Fruit fly (Drosophila melanogaster): Measurements from ENCODE around the gene crn.

The crn gene

DNA sequence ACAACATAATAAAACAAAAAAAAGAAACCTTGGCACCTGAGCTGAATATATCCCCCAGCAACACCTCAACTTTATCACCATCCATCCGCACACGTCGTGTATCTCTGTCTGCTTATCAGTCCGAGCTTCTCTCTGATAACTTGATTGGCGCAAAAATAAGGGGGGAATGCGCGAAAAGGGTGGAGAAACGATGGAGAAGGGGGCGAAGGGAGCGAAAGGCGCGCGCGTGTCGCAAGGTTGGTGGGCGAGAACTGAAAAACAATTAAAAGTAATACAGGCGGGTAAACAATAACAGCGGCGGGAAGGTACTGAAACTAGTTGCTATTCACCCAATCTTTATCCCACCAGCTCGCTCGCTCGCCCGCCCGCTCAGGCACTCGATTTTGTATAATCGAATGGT lies 36.5 kb upstream of the crn start:
- no peak for TF ChIP-seq CG4617 (GFP tag; optimal IDR thresholded peaks at IDR 0.05; ENCODE audit: borderline replicate concordance)
- no peak for TF ChIP-seq Adf1 (GFP tag; IDR thresholded peaks at IDR 0.05)
- no peak for TF ChIP-seq Dip2 (GFP tag; IDR thresholded peaks at IDR 0.05)
- no peak for TF ChIP-seq Hmr (GFP tag; optimal IDR thresholded peaks at IDR 0.05)
- no peak for TF ChIP-seq CG4707 (GFP tag; optimal IDR thresholded peaks at IDR 0.05)
- TF ChIP-seq CG16813 (GFP tag; IDR thresholded peaks at IDR 0.05; ENCODE audit: partially characterized antibody), result no peak
- no peak for TF ChIP-seq al (GFP tag; IDR thresholded peaks at IDR 0.05)
- TF ChIP-seq HLHmδ (GFP tag; optimal IDR thresholded peaks at IDR 0.05), result no peak
- no peak for TF ChIP-seq CG12744 (GFP tag; optimal IDR thresholded peaks at IDR 0.05)
- TF ChIP-seq Hr3 (GFP tag; optimal IDR thresholded peaks at IDR 0.05), result no peak
- TF ChIP-seq Lpt (GFP tag; optimal IDR thresholded peaks at IDR 0.05), result no peak
- TF ChIP-seq bcd (GFP tag; optimal IDR thresholded peaks at IDR 0.05), result no peak
- no peak for TF ChIP-seq CG8478 (optimal IDR thresholded peaks at IDR 0.05)
- peak; percentile 18 for TF ChIP-seq sd (tag; optimal IDR thresholded peaks at IDR 0.05)
- no peak for TF ChIP-seq sens-2 (GFP tag; IDR thresholded peaks at IDR 0.05)
- TF ChIP-seq CG2202 (tag; optimal IDR thresholded peaks at IDR 0.05), result no peak
- TF ChIP-seq sima (GFP tag; optimal IDR thresholded peaks at IDR 0.05), result no peak
- TF ChIP-seq rib (GFP tag; IDR thresholded peaks at IDR 0.05), result no peak
- TF ChIP-seq sna (GFP tag; IDR thresholded peaks at IDR 0.05; ENCODE audit: partially characterized antibody), result no peak
- no peak for TF ChIP-seq CG12236 (GFP tag; optimal IDR thresholded peaks at IDR 0.05)
- TF ChIP-seq usp (GFP tag; optimal IDR thresholded peaks at IDR 0.05), result no peak
- TF ChIP-seq her (GFP tag; optimal IDR thresholded peaks at IDR 0.05), result no peak
- TF ChIP-seq zen (tag; optimal IDR thresholded peaks at IDR 0.05), result no peak
- no peak for TF ChIP-seq dmrt11E (tag; optimal IDR thresholded peaks at IDR 0.05)
- TF ChIP-seq GATAe (GFP tag; conservative IDR thresholded peaks at IDR 0.05), result peak; percentile 85
- TF ChIP-seq CG18599 (GFP tag; optimal IDR thresholded peaks at IDR 0.05), result peak; percentile 26
- TF ChIP-seq tup (GFP tag; optimal IDR thresholded peaks at IDR 0.05), result no peak
- TF ChIP-seq CG17802 (tag; optimal IDR thresholded peaks at IDR 0.05), result no peak
- TF ChIP-seq HmgZ (tag; optimal IDR thresholded peaks at IDR 0.05), result no peak
- TF ChIP-seq btn (GFP tag; optimal IDR thresholded peaks at IDR 0.05), result no peak
- TF ChIP-seq CG6854 (GFP tag; optimal IDR thresholded peaks at IDR 0.05), result no peak
- no peak for TF ChIP-seq CG15479 (GFP tag; optimal IDR thresholded peaks at IDR 0.05)
- no peak for TF ChIP-seq Ada2b (GFP tag; IDR thresholded peaks at IDR 0.05)
- TF ChIP-seq pan (optimal IDR thresholded peaks at IDR 0.05), result no peak
- no peak for TF ChIP-seq pan (GFP tag; optimal IDR thresholded peaks at IDR 0.05 in 1 of 2, IDR thresholded peaks at IDR 0.05 in 1 of 2)
- 0 out of 2 replicates have a peak, but pooled peaks have one; percentile 14 for TF ChIP-seq CG9932 (GFP tag; IDR thresholded peaks at IDR 0.05)
- TF ChIP-seq hb (GFP tag; IDR thresholded peaks at IDR 0.05; ENCODE audit: partially characterized antibody), result no peak
- no peak for TF ChIP-seq Neu2 (GFP tag; optimal IDR thresholded peaks at IDR 0.05; ENCODE audit: borderline replicate concordance)
- no peak for TF ChIP-seq Antp (GFP tag; optimal IDR thresholded peaks at IDR 0.05)
- TF ChIP-seq CG8944 (GFP tag; optimal IDR thresholded peaks at IDR 0.05), result no peak
- no peak for TF ChIP-seq CG7745 (tag; optimal IDR thresholded peaks at IDR 0.05)
- TF ChIP-seq CG34376 (GFP tag; optimal IDR thresholded peaks at IDR 0.05), result peak; percentile 45
- no peak for TF ChIP-seq CG6791 (GFP tag; IDR thresholded peaks at IDR 0.05; ENCODE audit: partially characterized antibody)
- no peak for TF ChIP-seq CG6765 (GFP tag; optimal IDR thresholded peaks at IDR 0.05)
- peak; percentile 83 for TF ChIP-seq crol (GFP tag; IDR thresholded peaks at IDR 0.05)
- no peak for TF ChIP-seq Mad (GFP tag; optimal IDR thresholded peaks at IDR 0.05)
- TF ChIP-seq CG1602 (GFP tag; optimal IDR thresholded peaks at IDR 0.05), result no peak
- no peak for TF ChIP-seq CG16779 (GFP tag; IDR thresholded peaks at IDR 0.05)
- no peak for TF ChIP-seq ash1 (GFP tag; optimal IDR thresholded peaks at IDR 0.05)
- no peak for TF ChIP-seq disco-r (GFP tag; optimal IDR thresholded peaks at IDR 0.05)
- TF ChIP-seq CG33557 (GFP tag; optimal IDR thresholded peaks at IDR 0.05), result no peak
- no peak for TF ChIP-seq CG10267 (tag; optimal IDR thresholded peaks at IDR 0.05)
